Fruit fly (Drosophila melanogaster) whole organism, embryonic: Measurements from ENCODE around the gene CG11999.

Experiments
- Ada2b ChIP-seq: fragments of 200-800 bp; sonication (Bioruptor generic); IDR thresholded peaks from 2 replicates; pipeline ENCODE4 v1.3.6; 2022; ENCODE audit warnings: missing biosample characterization, missing genetic modification characterization
- Atf6 ChIP-seq: fragments of 200-800 bp; sonication (Bioruptor generic); IDR thresholded peaks from 2 replicates; pipeline ENCODE4 v1.3.6; 2022; ENCODE audit warnings: missing biosample characterization, missing genetic modification characterization
- BEAF-32 ChIP-seq: fragments of 200-800 bp; sonication (Bioruptor generic); optimal IDR thresholded peaks from 3 replicates; lab custom pipeline; 2017; ENCODE audit warnings: missing biosample characterization, missing genetic modification characterization, mild to moderate bottlenecking, moderate library complexity, missing genetic modification reagents
- Bdp1 ChIP-seq: fragments of 200-800 bp; sonication (Bioruptor generic); optimal IDR thresholded peaks from 3 replicates; lab custom pipeline; 2016; ENCODE audit warnings: missing biosample characterization, missing genetic modification characterization
- Bteb2 ChIP-seq: fragments of 200-800 bp; sonication (Bioruptor generic); optimal IDR thresholded peaks from 2 replicates; lab custom pipeline; 2016; ENCODE audit warnings: missing biosample characterization, missing genetic modification characterization
- CG10274 ChIP-seq: fragments of 200-800 bp; sonication (Bioruptor generic); optimal IDR thresholded peaks from 3 replicates; lab custom pipeline; 2017; ENCODE audit warnings: missing biosample characterization, mild to moderate bottlenecking, missing genetic modification characterization
- CG12769 ChIP-seq: fragments of 200-800 bp; sonication (Bioruptor generic); optimal IDR thresholded peaks from 2 replicates; lab custom pipeline; 2019; ENCODE audit warnings: missing biosample characterization, mild to moderate bottlenecking, missing genetic modification characterization, moderate library complexity
- CG13123 ChIP-seq: fragments of 200-800 bp; sonication (Bioruptor generic); optimal IDR thresholded peaks from 2 replicates; lab custom pipeline; 2016; ENCODE audit warnings: missing biosample characterization, missing genetic modification characterization
- CG13424 ChIP-seq: fragments of 200-800 bp; sonication (Bioruptor generic); optimal IDR thresholded peaks from 2 replicates; lab custom pipeline; 2019; ENCODE audit warnings: missing biosample characterization, mild to moderate bottlenecking, missing genetic modification characterization, moderate library complexity
- CG15073 ChIP-seq: fragments of 200-800 bp; sonication (Bioruptor generic); optimal IDR thresholded peaks from 2 replicates; lab custom pipeline; 2016; ENCODE audit warnings: missing biosample characterization, missing genetic modification characterization
- CG15479 ChIP-seq: fragments of 200-800 bp; sonication (Bioruptor generic); optimal IDR thresholded peaks from 3 replicates; lab custom pipeline; 2019; ENCODE audit warnings: missing biosample characterization, mild to moderate bottlenecking, missing genetic modification characterization, moderate library complexity
- CG1603 ChIP-seq: fragments of 200-800 bp; sonication (Bioruptor generic); optimal IDR thresholded peaks from 2 replicates; lab custom pipeline; 2019; ENCODE audit warnings: missing biosample characterization, mild to moderate bottlenecking, missing genetic modification characterization, moderate library complexity
- CG16813 ChIP-seq: fragments of 200-800 bp; sonication (Bioruptor generic); IDR thresholded peaks from 3 replicates; pipeline ENCODE4 v1.3.6; 2022; ENCODE audit warnings: missing biosample characterization, missing genetic modification characterization; ENCODE audit not compliant: partially characterized antibody
- CG16863 ChIP-seq: fragments of 200-800 bp; sonication (Bioruptor generic); optimal IDR thresholded peaks from 3 replicates; lab custom pipeline; 2016; ENCODE audit warnings: missing biosample characterization, missing genetic modification characterization
- CG17385 ChIP-seq: fragments of 200-800 bp; sonication (Bioruptor generic); optimal IDR thresholded peaks from 3 replicates; lab custom pipeline; 2018; ENCODE audit warnings: missing biosample characterization, mild to moderate bottlenecking, missing genetic modification characterization
- CG18011 ChIP-seq: fragments of 200-800 bp; sonication (Bioruptor generic); optimal IDR thresholded peaks from 2 replicates; lab custom pipeline; 2017; ENCODE audit warnings: missing biosample characterization, missing genetic modification characterization, mild to moderate bottlenecking, moderate library complexity, missing genotype
- CG18764 ChIP-seq: fragments of 200-800 bp; sonication (Bioruptor generic); optimal IDR thresholded peaks from 3 replicates; lab custom pipeline; 2016; ENCODE audit warnings: missing biosample characterization, missing genetic modification characterization
- CG2129 ChIP-seq: fragments of 200-800 bp; sonication (Bioruptor generic); IDR thresholded peaks from 2 replicates; pipeline ENCODE4 v1.3.6; 2022; ENCODE audit warnings: missing biosample characterization, missing genetic modification characterization; ENCODE audit not compliant: partially characterized antibody
- CG2889 ChIP-seq: fragments of 200-800 bp; sonication (Bioruptor generic); IDR thresholded peaks from 3 replicates; pipeline ENCODE4 v1.3.6; 2022; ENCODE audit warnings: missing biosample characterization, missing genetic modification characterization
- CG3407 ChIP-seq: fragments of 200-800 bp; sonication (Bioruptor generic); optimal IDR thresholded peaks from 2 replicates; lab custom pipeline; 2018; ENCODE audit warnings: missing biosample characterization, mild to moderate bottlenecking, missing genetic modification characterization
- CG5180 ChIP-seq: fragments of 200-800 bp; sonication (Bioruptor generic); optimal IDR thresholded peaks from 3 replicates; lab custom pipeline; 2017; ENCODE audit warnings: missing biosample characterization, missing genetic modification characterization, mild to moderate bottlenecking, moderate library complexity, missing genetic modification reagents
- CG6175 ChIP-seq: fragments of 200-800 bp; sonication (Bioruptor generic); IDR thresholded peaks from 3 replicates; pipeline ENCODE4 v1.3.6; 2022; ENCODE audit warnings: missing biosample characterization, missing genetic modification characterization
- CG7271 ChIP-seq: fragments of 200-800 bp; sonication (Bioruptor generic); optimal IDR thresholded peaks from 2 replicates; lab custom pipeline; 2018; ENCODE audit warnings: missing biosample characterization, mild to moderate bottlenecking, missing genetic modification characterization, moderate library complexity
- CG8290 ChIP-seq, 3 experiments: fragments of 200-800 bp; sonication (Bioruptor generic); optimal IDR thresholded peaks; 2 replicates each; lab custom pipeline; 2016 to 2019; ENCODE audit warnings: missing biosample characterization in 3 of 3, missing genetic modification characterization in 3 of 3, mild to moderate bottlenecking in 2 of 3, moderate library complexity in 1 of 3
- CG8765 ChIP-seq: fragments of 200-800 bp; sonication (Bioruptor generic); IDR thresholded peaks from 2 replicates; pipeline ENCODE4 v1.3.6; 2022; ENCODE audit warnings: missing biosample characterization, missing genetic modification characterization
- CG9876 ChIP-seq: fragments of 200-800 bp; sonication (Bioruptor generic); optimal IDR thresholded peaks from 2 replicates; lab custom pipeline; 2016; ENCODE audit warnings: missing biosample characterization, missing genetic modification characterization
- ERR ChIP-seq: fragments of 200-800 bp; sonication (Bioruptor generic); optimal IDR thresholded peaks from 2 replicates; lab custom pipeline; 2016; ENCODE audit warnings: missing biosample characterization, missing genetic modification characterization
- Hr78 ChIP-seq, 2 experiments: fragments of 200-800 bp in 1 of 2; fragments of >200 bp in 1 of 2; sonication (Bioruptor generic) in 1 of 2; optimal IDR thresholded peaks; 2 replicates each; lab custom pipeline; 2017 to 2019; ENCODE audit warnings: missing biosample characterization in 2 of 2, missing genetic modification characterization in 2 of 2, mild to moderate bottlenecking in 1 of 2, moderate library complexity in 1 of 2
- Lhr ChIP-seq: fragments of 200-800 bp; sonication (Bioruptor generic); optimal IDR thresholded peaks from 3 replicates; lab custom pipeline; 2017; ENCODE audit warnings: mild to moderate bottlenecking, missing biosample characterization, missing genetic modification reagents, missing genetic modification characterization
- Nf-YC ChIP-seq: fragments of 200-800 bp; optimal IDR thresholded peaks from 3 replicates; lab custom pipeline; 2019; ENCODE audit warnings: missing biosample characterization, mild to moderate bottlenecking, missing genetic modification characterization, moderate library complexity
- Ptx1 ChIP-seq: fragments of 200-800 bp; sonication (Bioruptor generic); IDR thresholded peaks from 2 replicates; pipeline ENCODE4 v1.3.6; 2022; ENCODE audit warnings: missing biosample characterization, missing genetic modification characterization
- ac ChIP-seq: fragments of 200-800 bp; sonication (Bioruptor generic); optimal IDR thresholded peaks from 3 replicates; lab custom pipeline; 2017; ENCODE audit warnings: missing biosample characterization, mild to moderate bottlenecking, missing genetic modification characterization
- bowl ChIP-seq: fragments of 200-800 bp; sonication (Bioruptor generic); IDR thresholded peaks from 2 replicates; pipeline ENCODE4 v1.3.6; 2022; ENCODE audit warnings: missing biosample characterization, missing genetic modification characterization
- btn ChIP-seq: fragments of 200-800 bp; sonication (Bioruptor generic); optimal IDR thresholded peaks from 2 replicates; lab custom pipeline; 2016; ENCODE audit warnings: missing biosample characterization, missing genetic modification characterization
- cato ChIP-seq: fragments of 200-800 bp; sonication (Bioruptor generic); optimal IDR thresholded peaks from 2 replicates; lab custom pipeline; 2016; ENCODE audit warnings: missing biosample characterization, missing genetic modification characterization, borderline replicate concordance
- dimm ChIP-seq: fragments of 200-800 bp; sonication (Bioruptor generic); IDR thresholded peaks from 2 replicates; pipeline ENCODE4 v1.3.6; 2022; ENCODE audit warnings: missing biosample characterization, missing genetic modification characterization
- dm ChIP-seq: fragments of 200-800 bp; sonication (Bioruptor generic); optimal IDR thresholded peaks from 3 replicates; lab custom pipeline; 2016; ENCODE audit warnings: missing biosample characterization, missing genetic modification characterization
- fd3F ChIP-seq: fragments of 200-800 bp; sonication (Bioruptor generic); optimal IDR thresholded peaks from 2 replicates; lab custom pipeline; 2018; ENCODE audit warnings: missing biosample characterization, mild to moderate bottlenecking, missing genetic modification characterization, moderate library complexity
- fd96Cb ChIP-seq: fragments of 200-800 bp; sonication (Bioruptor generic); optimal IDR thresholded peaks from 2 replicates; lab custom pipeline; 2018; ENCODE audit warnings: missing biosample characterization, mild to moderate bottlenecking, missing genetic modification characterization, moderate library complexity
- gsb-n ChIP-seq: fragments of 200-800 bp; sonication (Bioruptor generic); optimal IDR thresholded peaks from 3 replicates; lab custom pipeline; 2018; ENCODE audit warnings: missing biosample characterization, mild to moderate bottlenecking, missing genetic modification characterization
- ken ChIP-seq: fragments of 200-800 bp; sonication (Bioruptor generic); IDR thresholded peaks from 3 replicates; pipeline ENCODE4 v1.3.6; 2022; ENCODE audit warnings: missing biosample characterization, missing genetic modification characterization
- lola ChIP-seq, 3 experiments: fragments of >200 bp in 2 of 3; fragments of 200-800 bp in 1 of 3; sonication (Bioruptor generic) in 1 of 3; optimal IDR thresholded peaks; 2 replicates each; lab custom pipeline; 2017 to 2019; ENCODE audit warnings: missing biosample characterization in 3 of 3, missing genetic modification characterization in 3 of 3, mild to moderate bottlenecking in 1 of 3, moderate library complexity in 1 of 3
- nmo ChIP-seq: fragments of 200-800 bp; sonication (Bioruptor generic); optimal IDR thresholded peaks from 2 replicates; lab custom pipeline; 2018; ENCODE audit warnings: missing biosample characterization, mild to moderate bottlenecking, missing genetic modification characterization, moderate library complexity
- ro ChIP-seq: fragments of 200-800 bp; sonication (Bioruptor generic); IDR thresholded peaks from 2 replicates; pipeline ENCODE4 v1.3.6; 2022; ENCODE audit warnings: missing biosample characterization, missing genetic modification characterization
- sens ChIP-seq: fragments of 200-800 bp; sonication (Bioruptor generic); peaks from one replicate; lab custom pipeline; 2016; ENCODE audit warnings: missing biosample characterization, missing genetic modification characterization
- sim ChIP-seq: fragments of 200-800 bp; sonication (Bioruptor generic); IDR thresholded peaks from 2 replicates; pipeline ENCODE4 v1.3.6; 2022; ENCODE audit warnings: missing biosample characterization, missing genetic modification characterization
- slou ChIP-seq: fragments of 200-800 bp; sonication (Bioruptor generic); optimal IDR thresholded peaks from 3 replicates; lab custom pipeline; 2016; ENCODE audit warnings: missing biosample characterization, missing genetic modification characterization
- sna ChIP-seq: fragments of 200-800 bp; sonication (Bioruptor generic); IDR thresholded peaks from 2 replicates; pipeline ENCODE4 v1.3.6; 2022; ENCODE audit warnings: missing biosample characterization, missing genetic modification characterization; ENCODE audit not compliant: partially characterized antibody
- twi ChIP-seq: fragments of 200-800 bp; optimal IDR thresholded peaks from 2 replicates; lab custom pipeline; 2019; ENCODE audit warnings: missing biosample characterization, mild to moderate bottlenecking, missing genetic modification characterization, moderate library complexity
- vnd ChIP-seq: fragments of 200-800 bp; sonication (Bioruptor generic); IDR thresholded peaks from 3 replicates; pipeline ENCODE4 v1.3.6; 2022; ENCODE audit warnings: missing biosample characterization, missing genetic modification characterization; ENCODE audit not compliant: partially characterized antibody

CG11999 gene

dm6 chr3R:5327911-5328310 is 26.6 kb downstream of the CG11999 start (continued):
- TF ChIP-seq CG10274 (GFP tag; lab: Kevin White, UChicago) (no peak), Hr78 (GFP tag; optimal IDR thresholded peaks at IDR 0.05; lab: Kevin White, UChicago) (peak in 1 of 2 experiments; percentile 59), btn (GFP tag; lab: Kevin White, UChicago) (no peak), CG3407 (GFP tag; lab: Kevin White, UChicago) (peak; percentile 19), CG1603 (tag; lab: Kevin White, UChicago) (peak; percentile 53), CG8765 (no peak), CG16863 (no peak), CG2889 (no peak), Atf6 (GFP tag; lab: Robert Waterston, UW) (no peak), CG6175 (no peak), lola (GFP tag; optimal IDR thresholded peaks at IDR 0.05; lab: Kevin White, UChicago) (peak in 1 of 3 experiments; percentile 48), CG13424 (peak; percentile 12), CG13123 (GFP tag; lab: Kevin White, UChicago) (no peak), Bteb2 (no peak), nmo (GFP tag; lab: Kevin White, UChicago) (no peak), CG16813 (no peak), CG18764 (no peak), cato (GFP tag; lab: Kevin White, UChicago) (no peak), CG15073 (no peak), vnd (GFP tag; lab: Robert Waterston, UW) (no peak), Nf-YC (tag; lab: Kevin White, UChicago) (no peak), BEAF-32 (GFP tag; lab: Kevin White, UChicago) (no peak), CG7271 (tag; lab: Kevin White, UChicago) (peak; percentile 62), dm (GFP tag; lab: Kevin White, UChicago) (no peak), sna (GFP tag; lab: Robert Waterston, UW) (no peak), Ada2b (GFP tag; lab: Robert Waterston, UW) (no peak), bowl (GFP tag; lab: Robert Waterston, UW) (no peak), fd96Cb (tag; lab: Kevin White, UChicago) (no peak), twi (peak; percentile 53), CG9876 (GFP tag; lab: Kevin White, UChicago) (no peak), Ptx1 (GFP tag; lab: Robert Waterston, UW) (no peak), CG5180 (no peak), CG17385 (GFP tag; lab: Kevin White, UChicago) (no peak), CG15479 (GFP tag; lab: Kevin White, UChicago) (peak; percentile 99), CG12769 (no peak), ken (no peak), Lhr (GFP tag; lab: Kevin White, UChicago) (peak; percentile 13), ERR (GFP tag; lab: Kevin White, UChicago) (no peak), ac (GFP tag; lab: Kevin White, UChicago) (peak; percentile 68), Bdp1 (GFP tag; lab: Kevin White, UChicago) (no peak), CG18011 (GFP tag; lab: Kevin White, UChicago) (no peak), fd3F (GFP tag; lab: Kevin White, UChicago) (no peak), gsb-n (tag; lab: Kevin White, UChicago) (no peak), slou (GFP tag; lab: Kevin White, UChicago) (no peak), sens (GFP tag; lab: Kevin White, UChicago) (peak; percentile 89), sim (GFP tag; lab: Robert Waterston, UW) (no peak), ro (GFP tag; lab: Robert Waterston, UW) (no peak), CG2129 (GFP tag; lab: Robert Waterston, UW) (no peak), dimm (no peak), CG8290 (GFP tag; optimal IDR thresholded peaks at IDR 0.05; lab: Kevin White, UChicago) (no peak), CG8290 (tag; optimal IDR thresholded peaks at IDR 0.05; lab: Kevin White, UChicago) (no peak)
